Worm (Caenorhabditis elegans) whole organism, L4/young adult: ENCODE measurements around the gene nhr-72.

Source experiments
- W03F9.2 ChIP-seq: fragments of 150-350 bp; optimal IDR thresholded peaks from 2 replicates; lab custom pipeline; 2014; ENCODE audit warnings: missing biosample characterization, missing genetic modification characterization
- dao-5 ChIP-seq: sonication (generic microtip); optimal IDR thresholded peaks from 2 replicates; lab custom pipeline; 2016; ENCODE audit warnings: missing genotype, missing genetic modification characterization, moderate library complexity, missing compliant biosample characterization
- him-1 ChIP-seq: sonication (generic microtip); optimal IDR thresholded peaks from 2 replicates; lab custom pipeline; 2016; ENCODE audit warnings: missing genotype, missing genetic modification reagents, missing genetic modification characterization, missing compliant biosample characterization

DNA sequence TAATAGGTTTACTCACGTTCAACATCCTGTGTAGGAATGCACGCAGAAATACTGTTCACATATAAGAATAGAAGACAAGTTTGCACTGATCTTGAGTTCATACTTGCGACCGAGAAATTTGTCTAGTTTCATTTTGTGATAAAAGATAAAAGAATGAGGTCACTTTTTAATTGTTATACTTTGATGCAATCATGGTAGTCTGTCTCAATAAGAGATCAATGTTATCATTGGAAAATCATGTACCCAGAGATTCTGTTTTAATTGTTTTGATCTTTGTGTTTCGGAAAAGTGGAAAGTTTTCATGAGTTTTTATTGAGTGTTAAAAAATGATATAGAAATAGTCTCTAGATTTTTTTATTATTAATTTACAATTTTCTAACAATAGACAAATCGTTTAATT lies 18.2 kb downstream of the nhr-72 start, which contains the start of gene F54D10.9:
- TF ChIP-seq dao-5, result no peak
- TF ChIP-seq him-1 (tag; lab: Kevin White, UChicago), result no peak
- no peak for TF ChIP-seq W03F9.2 (tag; lab: Kevin White, UChicago)
